Fruit fly (Drosophila melanogaster): ENCODE data around the gene ICA69.

Gene ICA69

DNA sequence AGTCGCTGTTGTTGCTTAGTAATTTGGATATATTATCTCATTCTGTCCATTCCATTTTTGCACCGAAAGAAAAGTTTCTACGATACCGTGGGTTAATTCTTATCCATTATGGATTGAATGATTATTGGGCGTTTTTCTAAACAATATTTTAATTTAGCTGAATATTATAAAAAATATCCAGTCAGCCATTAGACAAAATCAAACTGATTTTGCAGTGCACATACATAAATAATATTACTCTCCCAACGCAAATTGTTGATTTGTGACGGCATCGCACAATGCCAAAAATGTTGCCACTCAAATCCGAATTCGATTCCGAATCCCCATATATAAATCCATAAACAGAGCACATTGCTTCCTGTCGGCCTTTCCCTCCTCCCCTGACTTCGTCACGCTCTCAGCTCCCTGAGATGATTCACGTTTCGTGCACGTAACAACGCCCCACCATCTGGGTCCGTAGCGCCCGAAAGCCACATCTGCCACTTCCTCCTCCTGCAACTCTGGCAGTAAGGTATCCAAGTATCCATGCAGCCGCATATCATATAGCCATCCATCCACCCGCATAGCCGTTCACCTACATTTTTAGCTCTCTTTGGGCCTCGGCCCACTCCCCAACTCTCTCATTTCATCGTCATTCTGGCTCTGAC lies 45.8 kb downstream of the ICA69 start (continued):
- TF ChIP-seq stc (GFP tag; IDR thresholded peaks at IDR 0.05), result peak; percentile 70
- TF ChIP-seq shn (GFP tag; optimal IDR thresholded peaks at IDR 0.05), result peak; percentile 30
- TF ChIP-seq CG6689 (GFP tag; IDR thresholded peaks at IDR 0.05), result peak; percentile 67
- TF ChIP-seq CG12071 (GFP tag; optimal IDR thresholded peaks at IDR 0.05), result peak; percentile 11
- no peak for TF ChIP-seq Tbp (GFP tag; optimal IDR thresholded peaks at IDR 0.05)
- TF ChIP-seq scrt (GFP tag; optimal IDR thresholded peaks at IDR 0.05), result peak; percentile 57
- TF ChIP-seq CG10979 (tag; optimal IDR thresholded peaks at IDR 0.05), result no peak
- TF ChIP-seq psq (GFP tag; optimal IDR thresholded peaks at IDR 0.05), result peak; percentile 20
- TF ChIP-seq CG8089 (GFP tag; optimal IDR thresholded peaks at IDR 0.05), result no peak
- TF ChIP-seq seq (GFP tag; IDR thresholded peaks at IDR 0.05), result peak; percentile 74
- TF ChIP-seq Mrtf (GFP tag; IDR thresholded peaks at IDR 0.05), result peak; percentile 56; the same call in 1 of the 3 replicates
- TF ChIP-seq Sin3A (optimal IDR thresholded peaks at IDR 0.05), result no peak
- TF ChIP-seq esg (GFP tag; conservative IDR thresholded peaks at IDR 0.05), result peak; percentile 67
- TF ChIP-seq CG3281 (GFP tag; optimal IDR thresholded peaks at IDR 0.05), result peak; percentile 83
- TF ChIP-seq CG17912 (GFP tag; optimal IDR thresholded peaks at IDR 0.05), result no peak
- peak; percentile 89 for TF ChIP-seq al (GFP tag; IDR thresholded peaks at IDR 0.05)
- no peak for TF ChIP-seq CG7987 (GFP tag; optimal IDR thresholded peaks at IDR 0.05)
- TF ChIP-seq CG8765 (GFP tag; IDR thresholded peaks at IDR 0.05), result no peak
- peak; percentile 49; the same call in 1 of the 2 replicates for TF ChIP-seq ttk (GFP tag; IDR thresholded peaks at IDR 0.05)
- TF ChIP-seq CG18011 (GFP tag; optimal IDR thresholded peaks at IDR 0.05), result peak; percentile 43
- peak; percentile 65; the same call in 1 of the 2 replicates for TF ChIP-seq ranshi (GFP tag; IDR thresholded peaks at IDR 0.05)
- peak; percentile 40 for TF ChIP-seq CG10654 (GFP tag; optimal IDR thresholded peaks at IDR 0.05)
- peak; percentile 36 for TF ChIP-seq CG6683 (GFP tag; optimal IDR thresholded peaks at IDR 0.05)
- TF ChIP-seq tin (GFP tag; optimal IDR thresholded peaks at IDR 0.05), result peak; percentile 12
- peak; percentile 49; the same call in 1 of the 2 replicates for TF ChIP-seq CG6272 (GFP tag; IDR thresholded peaks at IDR 0.05)
- TF ChIP-seq CG17328 (GFP tag; IDR thresholded peaks at IDR 0.05), result 0 out of 2 replicates have a peak, but pooled peaks have one; percentile 25
- TF ChIP-seq CG10274 (GFP tag; optimal IDR thresholded peaks at IDR 0.05), result peak; percentile 78
- TF ChIP-seq CG1647 (GFP tag; optimal IDR thresholded peaks at IDR 0.05), result no peak
- TF ChIP-seq CG11398 (GFP tag; optimal IDR thresholded peaks at IDR 0.05), result no peak
- peak; percentile 93 for TF ChIP-seq CG32532 (GFP tag; IDR thresholded peaks at IDR 0.05)
- TF ChIP-seq MBD-R2 (GFP tag; IDR thresholded peaks at IDR 0.05), result peak; percentile 35; the same call in 1 of the 2 replicates
- no peak for TF ChIP-seq CG33557 (GFP tag; optimal IDR thresholded peaks at IDR 0.05)
- TF ChIP-seq hbn (GFP tag; IDR thresholded peaks at IDR 0.05; ENCODE audit: partially characterized antibody), result no peak
- peak; percentile 78 for TF ChIP-seq Aef1 (GFP tag; IDR thresholded peaks at IDR 0.05)
- TF ChIP-seq CG11247 (GFP tag; IDR thresholded peaks at IDR 0.05), result peak; percentile 78
- TF ChIP-seq Hmr (GFP tag; optimal IDR thresholded peaks at IDR 0.05), result peak; percentile 87
- TF ChIP-seq CG12942 (GFP tag; optimal IDR thresholded peaks at IDR 0.05), result peak; percentile 33
- no peak for TF ChIP-seq jing (GFP tag; optimal IDR thresholded peaks at IDR 0.05)
- peak; percentile 11 for TF ChIP-seq sens (GFP tag)
- no peak for TF ChIP-seq Sox102F (GFP tag; optimal IDR thresholded peaks at IDR 0.05)
- peak; percentile 62 for TF ChIP-seq Adf1 (GFP tag; IDR thresholded peaks at IDR 0.05)

Data from whole organism, embryonic.